Worm (Caenorhabditis elegans) whole organism, L2 larva: ENCODE data around the gene srz-82.

Experiments
- crh-2 ChIP-seq: sonication (generic microtip); optimal IDR thresholded peaks from 2 replicates; lab custom pipeline; 2017; ENCODE audit warnings: missing biosample characterization, missing genetic modification characterization
- lin-11 ChIP-seq: fragments of 150-350 bp; sonication (generic microtip); optimal IDR thresholded peaks from 2 replicates; lab custom pipeline; 2014; ENCODE audit warnings: missing biosample characterization, missing genetic modification characterization, inconsistent platforms, mixed read lengths
- mbf-1 ChIP-seq: sonication (generic microtip); optimal IDR thresholded peaks from 2 replicates; lab custom pipeline; 2017; ENCODE audit warnings: missing biosample characterization, missing genetic modification characterization
- mdl-1 ChIP-seq, 2 experiments: fragments of 150-350 bp in 1 of 2; sonication (generic microtip) in 1 of 2; optimal IDR thresholded peaks; 2 replicates each; lab custom pipeline; 2017; ENCODE audit warnings: missing biosample characterization in 2 of 2, missing genetic modification characterization in 2 of 2
- nhr-11 ChIP-seq: fragments of 150-350 bp; optimal IDR thresholded peaks from 2 replicates; lab custom pipeline; 2014; ENCODE audit warnings: missing biosample characterization, missing genetic modification characterization
- nhr-12 ChIP-seq: fragments of 150-350 bp; optimal IDR thresholded peaks from 2 replicates; lab custom pipeline; 2014; ENCODE audit warnings: missing biosample characterization, missing genetic modification characterization
- peb-1 ChIP-seq: fragments of 150-350 bp; optimal IDR thresholded peaks from 2 replicates; lab custom pipeline; 2014; ENCODE audit warnings: missing biosample characterization, missing genetic modification characterization
- sem-4 ChIP-seq: fragments of 150-350 bp; optimal IDR thresholded peaks from 2 replicates; lab custom pipeline; 2014; ENCODE audit warnings: missing biosample characterization, missing genetic modification reagents, missing genetic modification characterization
- unc-62 ChIP-seq: fragments of 150-350 bp; optimal IDR thresholded peaks from 2 replicates; lab custom pipeline; 2014; ENCODE audit warnings: missing biosample characterization, missing genetic modification reagents, missing genetic modification characterization
- ztf-11 ChIP-seq: sonication (generic microtip); optimal IDR thresholded peaks from 2 replicates; lab custom pipeline; 2017; ENCODE audit warnings: missing biosample characterization, missing genetic modification characterization

- TF ChIP-seq peb-1 (tag; lab: Kevin White, UChicago), result no peak
- no peak for TF ChIP-seq unc-62 (GFP tag; lab: Kevin White, UChicago)
- TF ChIP-seq sem-4 (tag; lab: Kevin White, UChicago), result no peak
- TF ChIP-seq crh-2, result no peak
- no peak for TF ChIP-seq mbf-1 (tag; lab: Kevin White, UChicago)
- TF ChIP-seq ztf-11 (tag; lab: Kevin White, UChicago), result no peak
- TF ChIP-seq nhr-11, result no peak
- TF ChIP-seq lin-11 (tag; lab: Kevin White, UChicago), result no peak
- TF ChIP-seq mdl-1 (tag; optimal IDR thresholded peaks at IDR 0.05; lab: Kevin White, UChicago), result no peak
- no peak for TF ChIP-seq nhr-12 (tag; lab: Kevin White, UChicago)
Observed at ce11 chrIV:3516586-3516985, 33.9 kb downstream of the srz-82 start, which contains the start of gene unc-33.
